Worm (Caenorhabditis elegans): ENCODE data around the gene C02F5.13.

The C02F5.13 gene

ce11 chrIII:8271676-8272225 lies 24.6 kb downstream of the C02F5.13 start, which contains the start of the genes mps-4 and F09G8.10:
Gene mps-4, minus strand, starts transcription at chrIII:8271776.
Gene F09G8.10, minus strand, starts transcription at chrIII:8272175.
- TF ChIP-seq mml-1 (tag; optimal IDR thresholded peaks at IDR 0.05) (no peak), ama-1 (optimal IDR thresholded peaks at IDR 0.05) (no peak), pha-4 (tag; optimal IDR thresholded peaks at IDR 0.05) (no peak), hmg-11 (tag; optimal IDR thresholded peaks at IDR 0.05) (no peak), nhr-67 (tag; optimal IDR thresholded peaks at IDR 0.05) (no peak), ceh-16 (tag; optimal IDR thresholded peaks at IDR 0.05) (no peak), daf-12 (tag; optimal IDR thresholded peaks at IDR 0.05) (no peak), mdl-1 (tag; optimal IDR thresholded peaks at IDR 0.05) (no peak), lin-39 (tag; optimal IDR thresholded peaks at IDR 0.05) (no peak), aly-2 (tag; optimal IDR thresholded peaks at IDR 0.05) (no peak), unc-39 (tag; optimal IDR thresholded peaks at IDR 0.05) (no peak), ztf-11 (tag; optimal IDR thresholded peaks at IDR 0.05) (no peak), nhr-28 (tag; optimal IDR thresholded peaks at IDR 0.05) (no peak)

ce11 chrIII:8275871-8276270 lies 28.7 kb downstream of the C02F5.13 start, which contains the start of gene clec-160:
Gene clec-160, minus strand, starts transcription at chrIII:8275971.
- TF ChIP-seq elt-2 (tag; optimal IDR thresholded peaks at IDR 0.05): peak; percentile 6
- TF ChIP-seq ztf-4 (tag; optimal IDR thresholded peaks at IDR 0.05): no peak

- TF ChIP-seq nhr-237 (tag; optimal IDR thresholded peaks at IDR 0.05) (no peak), fos-1 (tag; optimal IDR thresholded peaks at IDR 0.05) (no peak), eor-1 (tag; optimal IDR thresholded peaks at IDR 0.05) (no peak), mml-1 (tag; optimal IDR thresholded peaks at IDR 0.05) (no peak), nhr-11 (tag; optimal IDR thresholded peaks at IDR 0.05) (no peak), nhr-12 (tag; optimal IDR thresholded peaks at IDR 0.05) (no peak), ceh-9 (tag; optimal IDR thresholded peaks at IDR 0.05) (no peak), nhr-23 (tag; optimal IDR thresholded peaks at IDR 0.05) (no peak)
Measured at ce11 chrIII:8278801-8279200, 31.6 kb downstream of the C02F5.13 start, which contains the start of gene mig-10. Gene mig-10, plus strand, starts transcription at chrIII:8279101.

- peak; percentile 20 for TF ChIP-seq elt-1 (tag; optimal IDR thresholded peaks at IDR 0.05)
- no peak for TF ChIP-seq ceh-9 (tag; optimal IDR thresholded peaks at IDR 0.05)
Measured at ce11 chrIII:8279567-8279966, 32.4 kb downstream of the C02F5.13 start.

- TF ChIP-seq ceh-82 (tag; optimal IDR thresholded peaks at IDR 0.05) (no peak), daf-12 (tag; optimal IDR thresholded peaks at IDR 0.05) (no peak), nhr-11 (tag; optimal IDR thresholded peaks at IDR 0.05) (no peak), lin-15B (tag; optimal IDR thresholded peaks at IDR 0.05) (no peak), aly-2 (tag; optimal IDR thresholded peaks at IDR 0.05) (no peak), hmg-11 (tag; optimal IDR thresholded peaks at IDR 0.05) (no peak), egl-5 (tag; optimal IDR thresholded peaks at IDR 0.05) (no peak), unc-39 (tag; optimal IDR thresholded peaks at IDR 0.05) (no peak), unc-62 (GFP tag; optimal IDR thresholded peaks at IDR 0.05) (no peak), nhr-28 (tag; optimal IDR thresholded peaks at IDR 0.05) (no peak), sea-2 (GFP tag; optimal IDR thresholded peaks at IDR 0.05) (no peak)
Measured at ce11 chrIII:8280352-8280751, 33.2 kb downstream of the C02F5.13 start.

- TF ChIP-seq fkh-10 (GFP tag; optimal IDR thresholded peaks at IDR 0.05): no peak
- TF ChIP-seq nhr-12 (tag; optimal IDR thresholded peaks at IDR 0.05): no peak
- TF ChIP-seq elt-3 (tag; optimal IDR thresholded peaks at IDR 0.05): no peak
- no peak for TF ChIP-seq mdl-1 (tag; optimal IDR thresholded peaks at IDR 0.05)
- no peak for TF ChIP-seq eor-1 (tag; optimal IDR thresholded peaks at IDR 0.05)
- TF ChIP-seq jun-1 (tag; optimal IDR thresholded peaks at IDR 0.05): no peak
- TF ChIP-seq nhr-28 (tag; optimal IDR thresholded peaks at IDR 0.05): no peak
- no peak for TF ChIP-seq nhr-11 (tag; optimal IDR thresholded peaks at IDR 0.05)
- no peak for TF ChIP-seq elt-1 (tag; optimal IDR thresholded peaks at IDR 0.05)
- no peak for TF ChIP-seq hmg-11 (tag; optimal IDR thresholded peaks at IDR 0.05)
- no peak for TF ChIP-seq fkh-2 (tag; optimal IDR thresholded peaks at IDR 0.05)
- no peak for TF ChIP-seq snpc-4 (tag; optimal IDR thresholded peaks at IDR 0.05)
- no peak for TF ChIP-seq nhr-43 (tag; optimal IDR thresholded peaks at IDR 0.05; ENCODE audit: poor library complexity, severe bottlenecking)
- no peak for TF ChIP-seq ZK546.5 (tag; optimal IDR thresholded peaks at IDR 0.05)
- TF ChIP-seq tbx-2 (tag; optimal IDR thresholded peaks at IDR 0.05): no peak
Measured at ce11 chrIII:8281310-8281709, 34.2 kb downstream of the C02F5.13 start.
